Worm (Caenorhabditis elegans) whole organism, mixed stage, embryonic: ENCODE data around the gene lmtr-5.

Experiments
- M03D4.4 ChIP-seq: sonication (generic microtip); optimal IDR thresholded peaks from 2 replicates; lab custom pipeline; 2017; ENCODE audit warnings: mild to moderate bottlenecking, missing genetic modification characterization, missing compliant biosample characterization
- bed-3 ChIP-seq: fragments of 200-800 bp; sonication (Bioruptor generic); optimal IDR thresholded peaks from 3 replicates; lab custom pipeline; 2018; ENCODE audit warnings: mild to moderate bottlenecking, missing genetic modification characterization, moderate library complexity, missing compliant biosample characterization
- blmp-1 ChIP-seq: fragments of 150-350 bp; optimal IDR thresholded peaks from 2 replicates; lab custom pipeline; 2014; ENCODE audit warnings: missing biosample characterization, missing genetic modification characterization
- ceh-39 ChIP-seq: fragments of 150-350 bp; optimal IDR thresholded peaks from 2 replicates; lab custom pipeline; 2014; ENCODE audit warnings: missing biosample characterization, missing genetic modification characterization
- ceh-43 ChIP-seq: fragments of 200-800 bp; sonication (Bioruptor generic); optimal IDR thresholded peaks from 2 replicates; lab custom pipeline; 2018; ENCODE audit warnings: mild to moderate bottlenecking, missing genetic modification characterization, moderate library complexity, missing compliant biosample characterization
- ceh-83 ChIP-seq: fragments of 200-800 bp; sonication (Bioruptor generic); optimal IDR thresholded peaks from 2 replicates; lab custom pipeline; 2018; ENCODE audit warnings: mild to moderate bottlenecking, missing genetic modification characterization, missing compliant biosample characterization
- ces-1 ChIP-seq: fragments of 150-350 bp; optimal IDR thresholded peaks from 2 replicates; lab custom pipeline; 2014; ENCODE audit warnings: missing biosample characterization, missing genetic modification reagents, missing genetic modification characterization
- cnd-1 ChIP-seq: fragments of 200-800 bp; sonication (Bioruptor generic); optimal IDR thresholded peaks from 2 replicates; lab custom pipeline; 2018; ENCODE audit warnings: mild to moderate bottlenecking, missing genetic modification characterization, missing compliant biosample characterization
- drap-1 ChIP-seq: fragments of 200-800 bp; sonication (Bioruptor generic); optimal IDR thresholded peaks from 3 replicates; lab custom pipeline; 2018; ENCODE audit warnings: mild to moderate bottlenecking, missing genetic modification characterization, missing compliant biosample characterization
- elt-1 ChIP-seq: sonication (generic microtip); optimal IDR thresholded peaks from 2 replicates; lab custom pipeline; 2017; ENCODE audit warnings: missing genetic modification characterization, mild to moderate bottlenecking, missing compliant biosample characterization, antibody characterized with exemption, moderate library complexity, borderline replicate concordance; ENCODE audit not compliant: insufficient read depth
- elt-3 ChIP-seq: fragments of 150-350 bp; optimal IDR thresholded peaks from 2 replicates; lab custom pipeline; 2014; ENCODE audit warnings: missing biosample characterization, missing genetic modification characterization
- flh-1 ChIP-seq: fragments of 200-800 bp; sonication (Bioruptor generic); optimal IDR thresholded peaks from 2 replicates; lab custom pipeline; 2018; ENCODE audit warnings: mild to moderate bottlenecking, missing genetic modification characterization, moderate library complexity, missing compliant biosample characterization
- ham-2 ChIP-seq: fragments of 200-800 bp; sonication (Bioruptor generic); optimal IDR thresholded peaks from 2 replicates; lab custom pipeline; 2018; ENCODE audit warnings: mild to moderate bottlenecking, missing genetic modification characterization, missing compliant biosample characterization
- hlh-1 ChIP-seq: fragments of 150-350 bp; optimal IDR thresholded peaks from 2 replicates; lab custom pipeline; 2014; ENCODE audit warnings: missing biosample characterization, missing genetic modification reagents, missing genetic modification characterization
- lin-13 ChIP-seq: fragments of 150-350 bp; optimal IDR thresholded peaks from 2 replicates; lab custom pipeline; 2014; ENCODE audit warnings: missing biosample characterization, missing genetic modification characterization
- lin-32 ChIP-seq: fragments of 200-800 bp; sonication (Bioruptor generic); optimal IDR thresholded peaks from 2 replicates; lab custom pipeline; 2018; ENCODE audit warnings: mild to moderate bottlenecking, missing genetic modification characterization, missing compliant biosample characterization
- lsy-2 ChIP-seq: fragments of 150-350 bp; optimal IDR thresholded peaks from 2 replicates; lab custom pipeline; 2014; ENCODE audit warnings: missing biosample characterization, missing genetic modification characterization
- mab-5 ChIP-seq: fragments of 150-350 bp; optimal IDR thresholded peaks from 2 replicates; lab custom pipeline; 2014; ENCODE audit warnings: missing biosample characterization, missing genetic modification characterization
- mep-1 ChIP-seq: fragments of 150-350 bp; optimal IDR thresholded peaks from 2 replicates; lab custom pipeline; 2017; ENCODE audit warnings: missing biosample characterization, missing genetic modification reagents, missing genetic modification characterization, inconsistent platforms
- mls-2 ChIP-seq: sonication (generic microtip); optimal IDR thresholded peaks from 2 replicates; lab custom pipeline; 2016; ENCODE audit warnings: mild to moderate bottlenecking, missing genetic modification characterization, moderate library complexity, missing compliant biosample characterization
- nhr-12 ChIP-seq: fragments of 150-350 bp; optimal IDR thresholded peaks from 2 replicates; lab custom pipeline; 2014; ENCODE audit warnings: missing biosample characterization, missing genetic modification characterization
- nhr-2 ChIP-seq: fragments of 150-350 bp; optimal IDR thresholded peaks from 2 replicates; lab custom pipeline; 2014; ENCODE audit warnings: missing biosample characterization, missing genetic modification characterization
- nhr-237 ChIP-seq: fragments of 150-350 bp; optimal IDR thresholded peaks from 2 replicates; lab custom pipeline; 2014; ENCODE audit warnings: missing biosample characterization, missing genetic modification characterization
- nhr-28 ChIP-seq: fragments of 150-350 bp; optimal IDR thresholded peaks from 2 replicates; lab custom pipeline; 2014; ENCODE audit warnings: missing biosample characterization, missing genetic modification characterization
- nhr-76 ChIP-seq: sonication (generic microtip); optimal IDR thresholded peaks from 2 replicates; lab custom pipeline; 2017; ENCODE audit warnings: missing biosample characterization, missing genetic modification characterization
- pha-4 ChIP-seq: fragments of 150-350 bp; optimal IDR thresholded peaks from 2 replicates; lab custom pipeline; 2018; ENCODE audit warnings: missing biosample characterization, missing genetic modification reagents, missing genetic modification characterization
- sem-2 ChIP-seq: fragments of 200-800 bp; sonication (Bioruptor generic); optimal IDR thresholded peaks from 2 replicates; lab custom pipeline; 2018; ENCODE audit warnings: mild to moderate bottlenecking, missing genetic modification characterization, missing compliant biosample characterization
- snpc-4 ChIP-seq: fragments of 150-350 bp; optimal IDR thresholded peaks from 2 replicates; lab custom pipeline; 2014; ENCODE audit warnings: missing biosample characterization, missing genetic modification characterization
- sptf-1 ChIP-seq: sonication (generic microtip); optimal IDR thresholded peaks from 2 replicates; lab custom pipeline; 2017; ENCODE audit warnings: mild to moderate bottlenecking, missing genetic modification characterization, moderate library complexity, missing compliant biosample characterization
- tbx-8 ChIP-seq: fragments of 200-800 bp; sonication (Bioruptor generic); optimal IDR thresholded peaks from 2 replicates; lab custom pipeline; 2018; ENCODE audit warnings: mild to moderate bottlenecking, missing genetic modification characterization, moderate library complexity, missing compliant biosample characterization
- unc-120 ChIP-seq: sonication (generic microtip); optimal IDR thresholded peaks from 2 replicates; lab custom pipeline; 2017; ENCODE audit warnings: missing genetic modification characterization, missing compliant biosample characterization; ENCODE audit not compliant: poor library complexity, severe bottlenecking
- unc-39 ChIP-seq: fragments of 150-350 bp; optimal IDR thresholded peaks from 2 replicates; lab custom pipeline; 2014; ENCODE audit warnings: missing biosample characterization, missing genetic modification characterization
- unc-62 ChIP-seq: fragments of 150-350 bp; optimal IDR thresholded peaks from 2 replicates; lab custom pipeline; 2014; ENCODE audit warnings: missing biosample characterization, missing genetic modification reagents, missing genetic modification characterization
- zip-8 ChIP-seq: fragments of 150-350 bp; optimal IDR thresholded peaks from 2 replicates; lab custom pipeline; 2014; ENCODE audit warnings: missing biosample characterization, missing genetic modification characterization
- ztf-11 ChIP-seq: fragments of 150-350 bp; optimal IDR thresholded peaks from 2 replicates; lab custom pipeline; 2014; ENCODE audit warnings: missing biosample characterization, missing genetic modification characterization

Gene lmtr-5

ce11 chrIII:3174985-3175384, 8.5 kb upstream of the lmtr-5 start, which contains the start of gene R148.3:
R148.3 (plus strand) TSS chrIII:3175331.
- TF ChIP-seq pha-4 (no peak), ces-1 (GFP tag; lab: Kevin White, UChicago) (peak; percentile 16), ceh-39 (tag; lab: Kevin White, UChicago) (no peak), unc-120 (peak; percentile 65), sem-2 (peak; percentile 57), ham-2 (peak; percentile 92), lin-13 (tag; lab: Kevin White, UChicago) (peak; percentile 79), lin-32 (GFP tag; lab: Kevin White, UChicago) (peak; percentile 31), lsy-2 (tag; lab: Kevin White, UChicago) (peak; percentile 57), mab-5 (tag; lab: Kevin White, UChicago) (peak; percentile 46), flh-1 (GFP tag; lab: Kevin White, UChicago) (peak; percentile 46), drap-1 (peak; percentile 76), unc-62 (GFP tag; lab: Kevin White, UChicago) (no peak), nhr-76 (tag; lab: Kevin White, UChicago) (no peak), nhr-12 (tag; lab: Kevin White, UChicago) (peak; percentile 40), zip-8 (tag; lab: Kevin White, UChicago) (no peak), ztf-11 (peak; percentile 62), nhr-2 (tag; lab: Kevin White, UChicago) (peak; percentile 42), ceh-83 (peak; percentile 52), cnd-1 (peak; percentile 69), elt-1 (no peak), elt-3 (tag; lab: Kevin White, UChicago) (no peak), ceh-43 (GFP tag; lab: Kevin White, UChicago) (peak; percentile 82), tbx-8 (GFP tag; lab: Kevin White, UChicago) (peak; percentile 84), snpc-4 (no peak), mls-2 (tag; lab: Kevin White, UChicago) (peak; percentile 81), nhr-28 (tag; lab: Kevin White, UChicago) (no peak), nhr-237 (tag; lab: Kevin White, UChicago) (no peak), sptf-1 (tag; lab: Kevin White, UChicago) (peak; percentile 93), mep-1 (tag; lab: Kevin White, UChicago) (peak; percentile 72), M03D4.4 (tag; lab: Kevin White, UChicago) (peak; percentile 81), hlh-1 (tag; lab: Kevin White, UChicago) (peak; percentile 65), unc-39 (tag; lab: Kevin White, UChicago) (peak; percentile 51), blmp-1 (peak; percentile 42), bed-3 (peak; percentile 74)

ce11 chrIII:3176775-3177174, 6.7 kb upstream of the lmtr-5 start:
- no peak for TF ChIP-seq mep-1 (tag; lab: Kevin White, UChicago)
- TF ChIP-seq pha-4 = no peak
- TF ChIP-seq M03D4.4 (tag; lab: Kevin White, UChicago) = no peak
- no peak for TF ChIP-seq unc-62 (GFP tag; lab: Kevin White, UChicago)
- TF ChIP-seq tbx-8 (GFP tag; lab: Kevin White, UChicago) = no peak
- TF ChIP-seq drap-1 = no peak
- TF ChIP-seq nhr-28 (tag; lab: Kevin White, UChicago) = no peak
- no peak for TF ChIP-seq ham-2
- no peak for TF ChIP-seq zip-8 (tag; lab: Kevin White, UChicago)
- no peak for TF ChIP-seq nhr-76 (tag; lab: Kevin White, UChicago)
- no peak for TF ChIP-seq nhr-237 (tag; lab: Kevin White, UChicago)
- no peak for TF ChIP-seq elt-3 (tag; lab: Kevin White, UChicago)
- no peak for TF ChIP-seq hlh-1 (tag; lab: Kevin White, UChicago)
- TF ChIP-seq ceh-83 = no peak
- TF ChIP-seq, all 35 proteins: peak for 0

ce11 chrIII:3179855-3180254, 3.6 kb upstream of the lmtr-5 start:
- TF ChIP-seq ces-1 (GFP tag; lab: Kevin White, UChicago) = no peak
- TF ChIP-seq ztf-11 = no peak
- TF ChIP-seq sem-2 = no peak
- TF ChIP-seq elt-3 (tag; lab: Kevin White, UChicago) = no peak
- TF ChIP-seq elt-1 = no peak
- TF ChIP-seq hlh-1 (tag; lab: Kevin White, UChicago) = no peak
- TF ChIP-seq nhr-237 (tag; lab: Kevin White, UChicago) = no peak
- no peak for TF ChIP-seq sptf-1 (tag; lab: Kevin White, UChicago)
